Fruit fly (Drosophila melanogaster) S2 (cell line): ENCODE measurements around the gene Jon99Ci.

Experiments used
- CG8478 ChIP-seq: fragments of >200 bp; optimal IDR thresholded peaks from 2 replicates; lab custom pipeline; 2018
- CTCF ChIP-seq, 2 experiments: fragments of >200 bp; optimal IDR thresholded peaks; 2 replicates each; lab custom pipeline; 2018

Gene Jon99Ci

DNA sequence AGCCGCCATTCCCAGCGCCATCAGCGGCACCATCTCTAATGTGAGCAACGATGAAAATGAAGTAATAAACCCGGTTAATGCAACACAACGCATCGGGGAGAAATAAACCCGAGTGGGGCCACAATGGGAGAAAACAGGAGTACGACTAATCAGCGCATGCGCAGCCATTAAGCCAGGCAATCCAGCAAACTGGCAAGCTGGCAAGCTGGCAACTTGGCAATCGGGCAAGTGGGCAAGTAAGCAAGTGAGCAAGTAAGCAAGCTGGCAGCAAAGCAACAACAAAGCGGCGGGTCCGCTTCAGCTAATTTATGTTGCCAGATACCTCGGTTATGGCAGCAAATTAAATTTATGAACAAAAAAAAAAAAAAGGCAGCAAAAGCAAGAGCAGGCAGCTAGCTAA lies 26.4 kb downstream of the Jon99Ci start:
- TF ChIP-seq CG8478 (lab: Kevin White, UChicago) (no peak), CTCF (optimal IDR thresholded peaks at IDR 0.05; lab: Kevin White, UChicago) (no peak)

DNA sequence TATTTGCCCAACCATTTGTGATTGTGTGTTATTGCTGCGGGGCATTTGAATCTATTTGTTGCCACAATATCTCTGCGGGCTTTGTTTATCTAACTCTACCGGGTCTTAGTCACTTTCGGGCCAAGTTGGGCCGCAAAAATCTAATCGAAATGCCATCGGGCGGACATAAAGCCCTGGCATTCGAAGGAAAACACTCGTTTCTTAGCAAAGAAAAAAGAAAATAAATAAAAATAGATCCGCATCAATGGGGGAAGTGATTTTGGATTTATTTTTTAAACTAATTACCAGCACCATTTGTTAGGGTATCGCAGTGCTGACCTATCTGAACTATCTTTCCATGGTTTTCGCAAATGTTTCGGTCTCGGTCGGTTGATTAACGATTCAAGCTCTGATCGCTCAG lies 27.4 kb downstream of the Jon99Ci start:
- TF ChIP-seq CTCF (optimal IDR thresholded peaks at IDR 0.05; lab: Kevin White, UChicago) (no peak), CG8478 (lab: Kevin White, UChicago) (no peak)

dm6 chr3R:29894393-29894792 lies 31.6 kb downstream of the Jon99Ci start:
- no peak for TF ChIP-seq CTCF (optimal IDR thresholded peaks at IDR 0.05; lab: Kevin White, UChicago)
- TF ChIP-seq CG8478 (lab: Kevin White, UChicago), result no peak

DNA sequence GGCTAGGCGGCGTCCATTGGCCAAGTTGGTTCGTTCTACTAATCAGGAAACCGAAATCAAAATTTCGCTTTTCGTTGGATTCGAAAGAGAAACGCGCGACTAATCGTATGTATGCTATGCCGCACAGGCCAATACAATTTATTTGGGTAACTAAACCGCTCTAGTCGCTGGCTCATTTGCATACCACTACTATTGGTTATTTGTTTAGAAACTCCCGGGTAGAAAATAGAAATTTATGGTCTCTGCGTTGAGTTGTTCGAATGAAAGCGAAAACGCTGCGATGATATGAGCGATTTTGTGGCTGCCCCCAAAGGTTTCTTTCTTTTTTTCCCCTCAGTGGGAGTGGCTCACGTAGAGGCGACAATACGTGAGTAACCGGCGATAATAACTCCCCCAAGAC lies 33.0 kb downstream of the Jon99Ci start:
- TF ChIP-seq CG8478 (lab: Kevin White, UChicago) (no peak), CTCF (optimal IDR thresholded peaks at IDR 0.05; lab: Kevin White, UChicago) (no peak)

DNA sequence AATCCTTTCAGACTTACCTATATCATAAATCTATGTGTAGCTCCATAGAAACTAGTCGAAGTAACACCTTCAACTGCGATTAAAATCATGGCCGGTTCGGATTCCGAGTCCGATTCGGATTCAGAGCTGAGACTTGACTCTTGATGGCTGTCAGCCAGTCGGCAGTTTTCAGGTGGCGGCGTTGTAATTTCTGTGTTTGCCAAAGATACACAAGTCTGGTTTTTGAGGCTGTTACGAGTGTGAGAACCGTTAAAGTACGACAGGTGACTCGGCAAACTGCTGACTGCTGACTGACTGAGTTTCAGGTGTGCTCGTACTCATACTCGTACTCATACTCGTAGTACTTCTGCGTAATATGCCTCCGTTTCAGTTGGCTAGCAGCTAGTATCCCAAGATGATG lies 34.8 kb downstream of the Jon99Ci start:
- TF ChIP-seq CG8478 (lab: Kevin White, UChicago), result no peak
- no peak for TF ChIP-seq CTCF (optimal IDR thresholded peaks at IDR 0.05; lab: Kevin White, UChicago)

DNA sequence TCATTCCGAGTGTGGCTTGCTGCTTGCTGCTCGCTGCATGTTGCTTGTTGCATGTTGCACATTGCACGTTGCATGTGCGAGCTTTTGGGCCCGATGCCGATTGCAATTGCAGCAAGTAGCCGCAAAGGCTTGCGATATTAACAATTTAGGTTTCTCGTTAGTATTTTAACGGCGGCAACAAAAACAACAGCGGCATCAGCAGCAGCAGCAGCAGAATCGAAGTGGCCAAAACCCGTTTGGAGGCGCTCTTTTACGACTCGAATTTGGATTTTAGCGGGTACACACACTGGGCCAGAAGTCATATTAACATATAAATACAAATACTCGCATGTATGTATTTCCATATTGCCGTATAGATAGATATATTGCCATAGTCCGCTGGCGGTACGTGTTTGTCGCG lies 45.7 kb downstream of the Jon99Ci start:
- TF ChIP-seq CG8478 (lab: Kevin White, UChicago), result no peak
- no peak for TF ChIP-seq CTCF (optimal IDR thresholded peaks at IDR 0.05; lab: Kevin White, UChicago)

DNA sequence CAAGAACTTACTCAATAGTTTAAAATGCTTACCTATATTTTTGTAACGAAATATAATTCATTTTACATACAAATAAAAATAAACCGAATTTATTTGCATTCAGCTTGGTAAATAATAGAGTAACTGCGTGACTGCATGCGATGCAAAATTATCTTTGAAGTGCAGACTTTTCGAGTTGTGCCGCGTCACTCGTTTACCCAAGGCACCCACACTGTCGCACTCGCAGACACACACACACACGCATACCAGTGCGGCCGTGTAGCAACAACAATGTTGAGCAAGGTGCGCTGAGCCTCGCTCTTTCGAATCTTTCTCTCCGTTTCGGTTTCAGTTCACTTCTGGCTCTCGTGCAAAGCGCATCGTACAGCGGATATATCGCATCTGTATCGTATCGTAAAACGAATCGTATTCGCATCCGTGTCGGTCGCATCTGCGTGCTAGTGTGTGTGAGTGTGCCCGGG lies 49.2 kb downstream of the Jon99Ci start, which contains the start of gene CG31038:
Gene CG31038, plus strand, starts transcription at position 327 of the 461 bp plus-strand sequence.
- TF ChIP-seq CG8478 (lab: Kevin White, UChicago) (no peak), CTCF (optimal IDR thresholded peaks at IDR 0.05; lab: Kevin White, UChicago) (peak in 1 of 2 experiments; percentile 16)

DNA sequence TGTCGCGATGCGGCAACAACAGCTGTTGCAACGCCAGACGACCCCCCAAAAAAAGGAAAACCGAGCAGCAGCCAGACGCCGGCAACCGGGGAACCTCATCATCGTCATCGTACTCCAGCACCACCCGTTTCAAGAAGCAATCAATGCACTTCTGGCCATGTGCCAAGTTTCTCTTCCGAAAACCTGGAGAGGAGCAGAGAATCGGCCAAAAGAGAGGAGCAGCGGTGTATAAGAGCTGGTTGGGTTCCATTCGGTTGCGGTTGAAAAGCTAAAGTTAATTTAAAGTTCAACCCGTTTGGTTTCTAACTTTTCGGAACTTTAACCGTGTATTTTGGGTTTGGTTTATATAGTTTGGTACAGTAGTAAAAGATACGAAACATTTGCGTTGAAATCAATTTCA lies 49.8 kb downstream of the Jon99Ci start:
- TF ChIP-seq CTCF (optimal IDR thresholded peaks at IDR 0.05; lab: Kevin White, UChicago) (no peak), CG8478 (lab: Kevin White, UChicago) (no peak)

dm6 chr3R:29875830-29876229 lies 50.2 kb downstream of the Jon99Ci start:
- no peak for TF ChIP-seq CTCF (optimal IDR thresholded peaks at IDR 0.05; lab: Kevin White, UChicago)
- TF ChIP-seq CG8478 (lab: Kevin White, UChicago), result no peak
